Fruit fly (Drosophila melanogaster): Measurements from ENCODE around the gene CG1486.

The CG1486 gene

dm6 chrX:21366311-21366990 lies 42.6 kb downstream of the CG1486 start (continued):
- TF ChIP-seq lov (optimal IDR thresholded peaks at IDR 0.05) (no peak), lov (GFP tag; IDR thresholded peaks at IDR 0.05) (no peak), CG3726 (GFP tag; IDR thresholded peaks at IDR 0.05) (peak; percentile 53; the same call in 1 of the 3 replicates), jumu (GFP tag; optimal IDR thresholded peaks at IDR 0.05) (peak; percentile 41), peb (GFP tag; IDR thresholded peaks at IDR 0.05) (peak; percentile 77), fu2 (GFP tag; optimal IDR thresholded peaks at IDR 0.05) (no peak), CG31365 (tag; optimal IDR thresholded peaks at IDR 0.05) (peak; percentile 37), zen2 (GFP tag; IDR thresholded peaks at IDR 0.05; ENCODE audit: partially characterized antibody) (no peak), trh (GFP tag; optimal IDR thresholded peaks at IDR 0.05) (peak; percentile 74), CG8359 (GFP tag; optimal IDR thresholded peaks at IDR 0.05; ENCODE audit: borderline replicate concordance) (peak; percentile 63), CG7928 (GFP tag; optimal IDR thresholded peaks at IDR 0.05) (peak; percentile 63), corto (GFP tag; optimal IDR thresholded peaks at IDR 0.05) (peak; percentile 73), unpg (GFP tag; optimal IDR thresholded peaks at IDR 0.05) (peak; percentile 91), CG4424 (GFP tag; optimal IDR thresholded peaks at IDR 0.05) (peak; percentile 86), Dip2 (GFP tag; IDR thresholded peaks at IDR 0.05) (no peak), trem (tag; optimal IDR thresholded peaks at IDR 0.05) (peak; percentile 81), CG18011 (GFP tag; optimal IDR thresholded peaks at IDR 0.05) (peak; percentile 72), Hsf (GFP tag; optimal IDR thresholded peaks at IDR 0.05) (peak; percentile 50), CG6175 (GFP tag; IDR thresholded peaks at IDR 0.05) (no peak), slp2 (GFP tag; optimal IDR thresholded peaks at IDR 0.05) (peak; percentile 16), CG6689 (GFP tag; IDR thresholded peaks at IDR 0.05) (peak; percentile 89), Myb (GFP tag; optimal IDR thresholded peaks at IDR 0.05) (no peak), CG10979 (tag; optimal IDR thresholded peaks at IDR 0.05) (peak; percentile 92), prd (optimal IDR thresholded peaks at IDR 0.05) (no peak), prd (GFP tag; IDR thresholded peaks at IDR 0.05) (peak; percentile 90), CG18599 (GFP tag; optimal IDR thresholded peaks at IDR 0.05) (peak; percentile 97), Bteb2 (GFP tag; optimal IDR thresholded peaks at IDR 0.05) (peak; percentile 11), ab (GFP tag; optimal IDR thresholded peaks at IDR 0.05) (no peak), tna (GFP tag; IDR thresholded peaks at IDR 0.05; ENCODE audit: partially characterized antibody) (no peak), CG4707 (GFP tag; optimal IDR thresholded peaks at IDR 0.05) (peak; percentile 72), CG31224 (GFP tag; IDR thresholded peaks at IDR 0.05) (peak; percentile 74), sr (GFP tag; IDR thresholded peaks at IDR 0.05) (no peak), bab2 (GFP tag; optimal IDR thresholded peaks at IDR 0.05) (peak; percentile 9), inv (GFP tag; IDR thresholded peaks at IDR 0.05; ENCODE audit: partially characterized antibody) (0 out of 2 replicates have a peak, but pooled peaks have one; percentile 19), CG34224 (GFP tag; IDR thresholded peaks at IDR 0.05; ENCODE audit: partially characterized antibody) (no peak), CG1529 (GFP tag; optimal IDR thresholded peaks at IDR 0.05) (peak; percentile 87), wdn (GFP tag; IDR thresholded peaks at IDR 0.05) (peak; percentile 74), CG17328 (GFP tag; IDR thresholded peaks at IDR 0.05) (peak; percentile 80; the same call in 1 of the 2 replicates), CG10654 (GFP tag; optimal IDR thresholded peaks at IDR 0.05) (peak; percentile 78), CkIIα-i1 (GFP tag; IDR thresholded peaks at IDR 0.05) (no peak; the same call in 1 of the 2 replicates), usp (GFP tag; optimal IDR thresholded peaks at IDR 0.05) (no peak), Pdp1 (GFP tag; optimal IDR thresholded peaks at IDR 0.05) (peak; percentile 54 to 64), CG1024 (GFP tag; IDR thresholded peaks at IDR 0.05) (no peak; the same call in 1 of the 2 replicates), Dbx (GFP tag; IDR thresholded peaks at IDR 0.05) (peak; percentile 89), CG13424 (tag; optimal IDR thresholded peaks at IDR 0.05) (peak; percentile 96), CG4854 (GFP tag; optimal IDR thresholded peaks at IDR 0.05) (peak; percentile 69), schlank (tag; optimal IDR thresholded peaks at IDR 0.05) (peak; percentile 80), mirr (GFP tag; optimal IDR thresholded peaks at IDR 0.05) (peak; percentile 47), CG17612 (GFP tag; IDR thresholded peaks at IDR 0.05) (no peak), dimm (GFP tag; IDR thresholded peaks at IDR 0.05) (peak; percentile 72)
